Worm (Caenorhabditis elegans): ENCODE results near the gene F18E9.7.

DNA sequence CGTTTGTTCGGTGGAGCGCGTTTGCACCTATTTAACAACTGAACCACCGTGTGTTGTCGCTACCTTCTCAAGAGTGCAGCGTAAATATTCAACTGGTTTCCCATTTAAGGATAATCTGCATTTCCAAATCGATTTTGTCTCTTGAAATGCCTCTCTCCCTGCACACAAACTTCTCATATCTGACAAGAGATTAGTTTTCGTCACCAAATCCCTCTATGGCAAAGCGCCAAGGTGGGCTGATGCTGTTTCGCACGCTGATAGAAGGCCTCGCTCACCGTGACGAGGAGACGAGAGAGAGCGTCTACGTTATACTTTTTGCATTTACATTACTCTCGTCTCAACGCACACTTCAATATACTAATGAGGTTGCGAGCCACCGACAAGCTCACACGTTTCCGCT lies 2.2 kb upstream of the F18E9.7 start:
- TF ChIP-seq klf-2 (GFP tag; conservative IDR thresholded peaks at IDR 0.05) (no peak), cog-1 (tag; optimal IDR thresholded peaks at IDR 0.05) (no peak), ztf-29 (GFP tag; IDR thresholded peaks at IDR 0.05) (no peak), ztf-23 (GFP tag; IDR thresholded peaks at IDR 0.05) (no peak), med-1 (GFP tag; optimal IDR thresholded peaks at IDR 0.05; ENCODE audit: insufficient read depth) (no peak), flt-1 (GFP tag; IDR thresholded peaks at IDR 0.05) (no peak), T22C8.4 (GFP tag; IDR thresholded peaks at IDR 0.05) (no peak), tab-1 (GFP tag; IDR thresholded peaks at IDR 0.05) (no peak), ref-1 (GFP tag; conservative IDR thresholded peaks at IDR 0.05) (no peak)

Measured in whole organism, midembryonic.